Fruit fly (Drosophila melanogaster) whole organism, embryonic: ENCODE data around the gene CG13086.
A peak's percentile ranks its signal among the peaks of the same experiment; 100 is the strongest.

Experiments
- Atf6 ChIP-seq: fragments of 200-800 bp; sonication (Bioruptor generic); IDR thresholded peaks from 2 replicates; pipeline ENCODE4 v1.3.6; 2022; ENCODE audit warnings: missing biosample characterization, missing genetic modification characterization
- Bgb ChIP-seq: fragments of 200-800 bp; sonication (Bioruptor generic); IDR thresholded peaks from 2 replicates; pipeline ENCODE4 v1.3.6; 2022; ENCODE audit warnings: missing biosample characterization, missing genetic modification characterization; ENCODE audit not compliant: partially characterized antibody
- CG10147 ChIP-seq: fragments of 200-800 bp; sonication (Bioruptor generic); optimal IDR thresholded peaks from 2 replicates; lab custom pipeline; 2019; ENCODE audit warnings: missing biosample characterization, mild to moderate bottlenecking, missing genetic modification characterization, moderate library complexity
- CG11560 ChIP-seq: fragments of 200-800 bp; sonication (Bioruptor generic); IDR thresholded peaks from 3 replicates; pipeline ENCODE4 v1.3.6; 2022; ENCODE audit warnings: missing biosample characterization, missing genetic modification characterization
- CG13123 ChIP-seq: fragments of 200-800 bp; sonication (Bioruptor generic); optimal IDR thresholded peaks from 2 replicates; lab custom pipeline; 2016; ENCODE audit warnings: missing biosample characterization, missing genetic modification characterization
- CG14050 ChIP-seq: fragments of 200-800 bp; sonication (Bioruptor generic); IDR thresholded peaks from 3 replicates; pipeline ENCODE4 v1.3.6; 2022; ENCODE audit warnings: missing biosample characterization, missing genetic modification characterization
- CG15073 ChIP-seq: fragments of 200-800 bp; sonication (Bioruptor generic); optimal IDR thresholded peaks from 2 replicates; lab custom pipeline; 2016; ENCODE audit warnings: missing biosample characterization, missing genetic modification characterization
- CG17612 ChIP-seq: fragments of 200-800 bp; sonication (Bioruptor generic); IDR thresholded peaks from 2 replicates; pipeline ENCODE4 v1.3.6; 2022; ENCODE audit warnings: missing biosample characterization, missing genetic modification characterization
- CG2129 ChIP-seq: fragments of 200-800 bp; sonication (Bioruptor generic); IDR thresholded peaks from 2 replicates; pipeline ENCODE4 v1.3.6; 2022; ENCODE audit warnings: missing biosample characterization, missing genetic modification characterization; ENCODE audit not compliant: partially characterized antibody
- CG2712 ChIP-seq: fragments of 200-800 bp; optimal IDR thresholded peaks from 3 replicates; lab custom pipeline; 2019; ENCODE audit warnings: missing biosample characterization, mild to moderate bottlenecking, missing genetic modification characterization, moderate library complexity
- CG31441 ChIP-seq: fragments of 200-800 bp; sonication (Bioruptor generic); IDR thresholded peaks from 2 replicates; pipeline ENCODE4 v1.3.6; 2022; ENCODE audit warnings: missing biosample characterization, missing genetic modification characterization
- CG33557 ChIP-seq: fragments of 200-800 bp; sonication (Bioruptor generic); optimal IDR thresholded peaks from 2 replicates; lab custom pipeline; 2019; ENCODE audit warnings: missing biosample characterization, mild to moderate bottlenecking, missing genetic modification characterization, moderate library complexity
- CG4282 ChIP-seq: fragments of 200-800 bp; sonication (Bioruptor generic); optimal IDR thresholded peaks from 2 replicates; lab custom pipeline; 2016; ENCODE audit warnings: missing biosample characterization, missing genetic modification characterization
- CG4730 ChIP-seq: fragments of 200-800 bp; sonication (Bioruptor generic); IDR thresholded peaks from 2 replicates; pipeline ENCODE4 v1.3.6; 2022; ENCODE audit warnings: missing biosample characterization, missing genetic modification characterization
- CG4854 ChIP-seq: fragments of 200-800 bp; sonication (Bioruptor generic); optimal IDR thresholded peaks from 2 replicates; lab custom pipeline; 2016; ENCODE audit warnings: missing biosample characterization, missing genetic modification characterization, inconsistent platforms
- CG6689 ChIP-seq: fragments of 200-800 bp; sonication (Bioruptor generic); IDR thresholded peaks from 2 replicates; pipeline ENCODE4 v1.3.6; 2022; ENCODE audit warnings: missing biosample characterization, missing genetic modification characterization
- CG7271 ChIP-seq: fragments of 200-800 bp; sonication (Bioruptor generic); optimal IDR thresholded peaks from 2 replicates; lab custom pipeline; 2018; ENCODE audit warnings: missing biosample characterization, mild to moderate bottlenecking, missing genetic modification characterization, moderate library complexity
- CG8089 ChIP-seq: fragments of 200-800 bp; sonication (Bioruptor generic); optimal IDR thresholded peaks from 3 replicates; lab custom pipeline; 2016; ENCODE audit warnings: missing biosample characterization, missing genetic modification characterization
- CG9797 ChIP-seq: fragments of 200-800 bp; sonication (Bioruptor generic); optimal IDR thresholded peaks from 3 replicates; lab custom pipeline; 2018; ENCODE audit warnings: missing biosample characterization, mild to moderate bottlenecking, missing genetic modification characterization
- CG9932 ChIP-seq: fragments of 200-800 bp; sonication (Bioruptor generic); IDR thresholded peaks from 2 replicates; pipeline ENCODE4 v1.3.6; 2022; ENCODE audit warnings: missing biosample characterization, missing genetic modification characterization
- D ChIP-seq, 2 experiments: fragments of 200-800 bp in 1 of 2; fragments of >200 bp in 1 of 2; sonication (Bioruptor generic) in 1 of 2; optimal IDR thresholded peaks; 2 replicates in 1 of 2; 3 replicates in 1 of 2; lab custom pipeline; 2017; ENCODE audit warnings: mild to moderate bottlenecking in 1 of 2, missing biosample characterization in 1 of 2, missing genetic modification characterization in 1 of 2, missing genetic modification reagents in 1 of 2
- Dad ChIP-seq: fragments of 200-800 bp; sonication (Bioruptor generic); optimal IDR thresholded peaks from 3 replicates; lab custom pipeline; 2016; ENCODE audit warnings: missing biosample characterization, missing genetic modification characterization
- Dbx ChIP-seq: fragments of 200-800 bp; sonication (Bioruptor generic); IDR thresholded peaks from 3 replicates; pipeline ENCODE4 v1.3.6; 2022; ENCODE audit warnings: missing biosample characterization, missing genetic modification characterization
- Dip3 ChIP-seq: fragments of 200-800 bp; sonication (Bioruptor generic); optimal IDR thresholded peaks from 3 replicates; lab custom pipeline; 2016; ENCODE audit warnings: missing biosample characterization, missing genetic modification characterization
- Gsc ChIP-seq: fragments of 200-800 bp; sonication (Bioruptor generic); IDR thresholded peaks from 2 replicates; pipeline ENCODE4 v1.3.6; 2022; ENCODE audit warnings: missing biosample characterization, missing genetic modification characterization
- Gug ChIP-seq: fragments of 200-800 bp; sonication (Bioruptor generic); IDR thresholded peaks from 4 replicates; pipeline ENCODE4 v1.3.6; 2022; ENCODE audit warnings: missing biosample characterization, missing genetic modification characterization
- Hr78 ChIP-seq, 2 experiments: fragments of 200-800 bp in 1 of 2; fragments of >200 bp in 1 of 2; sonication (Bioruptor generic) in 1 of 2; optimal IDR thresholded peaks; 2 replicates each; lab custom pipeline; 2017 to 2019; ENCODE audit warnings: missing biosample characterization in 2 of 2, missing genetic modification characterization in 2 of 2, mild to moderate bottlenecking in 1 of 2, moderate library complexity in 1 of 2
- MBD-R2 ChIP-seq: fragments of 200-800 bp; sonication (Bioruptor generic); IDR thresholded peaks from 2 replicates; pipeline ENCODE4 v1.3.6; 2022; ENCODE audit warnings: missing biosample characterization, missing genetic modification characterization
- Opbp ChIP-seq: fragments of 200-800 bp; sonication (Bioruptor generic); IDR thresholded peaks from 3 replicates; pipeline ENCODE4 v1.3.6; 2022; ENCODE audit warnings: missing biosample characterization, missing genetic modification characterization; ENCODE audit not compliant: partially characterized antibody
- Optix ChIP-seq: fragments of 200-800 bp; sonication (Bioruptor generic); IDR thresholded peaks from 3 replicates; pipeline ENCODE4 v1.3.6; 2022; ENCODE audit warnings: missing biosample characterization, missing genetic modification characterization
- Poxn ChIP-seq: fragments of 200-800 bp; sonication (Bioruptor generic); IDR thresholded peaks from 2 replicates; pipeline ENCODE4 v1.3.6; 2022; ENCODE audit warnings: missing biosample characterization, missing genetic modification characterization
- Rfx ChIP-seq: fragments of 200-800 bp; sonication (Bioruptor generic); IDR thresholded peaks from 2 replicates; pipeline ENCODE4 v1.3.6; 2022; ENCODE audit warnings: missing biosample characterization, missing genetic modification characterization
- Side ChIP-seq: fragments of 200-800 bp; sonication (Bioruptor generic); optimal IDR thresholded peaks from 2 replicates; lab custom pipeline; 2016; ENCODE audit warnings: missing biosample characterization, missing genetic modification characterization
- Sox102F ChIP-seq: fragments of 200-800 bp; sonication (Bioruptor generic); optimal IDR thresholded peaks from 2 replicates; lab custom pipeline; 2018; ENCODE audit warnings: missing biosample characterization, mild to moderate bottlenecking, missing genetic modification characterization, moderate library complexity
- ac ChIP-seq: fragments of 200-800 bp; sonication (Bioruptor generic); optimal IDR thresholded peaks from 3 replicates; lab custom pipeline; 2017; ENCODE audit warnings: missing biosample characterization, mild to moderate bottlenecking, missing genetic modification characterization
- btn ChIP-seq: fragments of 200-800 bp; sonication (Bioruptor generic); optimal IDR thresholded peaks from 2 replicates; lab custom pipeline; 2016; ENCODE audit warnings: missing biosample characterization, missing genetic modification characterization
- dmrt99B ChIP-seq: fragments of 200-800 bp; sonication (Bioruptor generic); optimal IDR thresholded peaks from 2 replicates; lab custom pipeline; 2018; ENCODE audit warnings: missing biosample characterization, mild to moderate bottlenecking, missing genetic modification characterization, moderate library complexity
- fd102C ChIP-seq: fragments of 200-800 bp; sonication (Bioruptor generic); optimal IDR thresholded peaks from 2 replicates; lab custom pipeline; 2018; ENCODE audit warnings: missing biosample characterization, mild to moderate bottlenecking, missing genetic modification characterization, moderate library complexity
- gcm ChIP-seq: fragments of 200-800 bp; sonication (Bioruptor generic); optimal IDR thresholded peaks from 2 replicates; lab custom pipeline; 2019; ENCODE audit warnings: missing biosample characterization, mild to moderate bottlenecking, missing genetic modification characterization, moderate library complexity
- gro ChIP-seq: fragments of 200-800 bp; sonication (Bioruptor generic); optimal IDR thresholded peaks from 2 replicates; lab custom pipeline; 2016; ENCODE audit warnings: missing biosample characterization, missing genetic modification characterization
- luna ChIP-seq: fragments of 200-800 bp; sonication (Bioruptor generic); optimal IDR thresholded peaks from 2 replicates; lab custom pipeline; 2016; ENCODE audit warnings: missing biosample characterization, missing genetic modification characterization
- mirr ChIP-seq: fragments of 200-800 bp; sonication (Bioruptor generic); optimal IDR thresholded peaks from 3 replicates; lab custom pipeline; 2018; ENCODE audit warnings: missing biosample characterization, mild to moderate bottlenecking, missing genetic modification characterization
- odd ChIP-seq: fragments of 200-800 bp; sonication (Bioruptor generic); optimal IDR thresholded peaks from 2 replicates; lab custom pipeline; 2017; ENCODE audit warnings: missing biosample characterization, mild to moderate bottlenecking, missing genetic modification characterization
- pzg ChIP-seq: fragments of 200-800 bp; sonication (Bioruptor generic); optimal IDR thresholded peaks from 3 replicates; lab custom pipeline; 2018; ENCODE audit warnings: missing biosample characterization, mild to moderate bottlenecking, missing genetic modification characterization, moderate library complexity
- sc ChIP-seq, 3 experiments: fragments of >200 bp in 2 of 3; fragments of 200-800 bp in 1 of 3; sonication (Bioruptor generic) in 1 of 3; optimal IDR thresholded peaks; 2 replicates in 2 of 3; 3 replicates in 1 of 3; lab custom pipeline; 2017; ENCODE audit warnings: mild to moderate bottlenecking in 1 of 3, missing biosample characterization in 1 of 3, missing genetic modification characterization in 1 of 3, missing genetic modification reagents in 1 of 3
- sima ChIP-seq: fragments of 200-800 bp; sonication (Bioruptor generic); optimal IDR thresholded peaks from 2 replicates; lab custom pipeline; 2016; ENCODE audit warnings: missing biosample characterization, missing genetic modification characterization
- slbo ChIP-seq: fragments of 200-800 bp; sonication (Bioruptor generic); IDR thresholded peaks from 2 replicates; pipeline ENCODE4 v1.3.6; 2022; ENCODE audit warnings: missing biosample characterization, missing genetic modification characterization
- slp2 ChIP-seq: fragments of 200-800 bp; sonication (Bioruptor generic); optimal IDR thresholded peaks from 2 replicates; lab custom pipeline; 2016; ENCODE audit warnings: missing biosample characterization, missing genetic modification characterization
- tgo ChIP-seq: fragments of 200-800 bp; sonication (Bioruptor generic); IDR thresholded peaks from 3 replicates; pipeline ENCODE4 v1.3.6; 2022; ENCODE audit warnings: missing biosample characterization, missing genetic modification characterization
- twi ChIP-seq: fragments of 200-800 bp; optimal IDR thresholded peaks from 2 replicates; lab custom pipeline; 2019; ENCODE audit warnings: missing biosample characterization, mild to moderate bottlenecking, missing genetic modification characterization, moderate library complexity
- wor ChIP-seq: fragments of 200-800 bp; sonication (Bioruptor generic); IDR thresholded peaks from 2 replicates; pipeline ENCODE4 v1.3.6; 2022; ENCODE audit warnings: missing biosample characterization, missing genetic modification characterization
- zfh1 ChIP-seq: fragments of 200-800 bp; sonication (Bioruptor generic); IDR thresholded peaks from 3 replicates; pipeline ENCODE4 v1.3.6; 2022; ENCODE audit warnings: missing biosample characterization, missing genetic modification characterization

The CG13086 gene

DNA sequence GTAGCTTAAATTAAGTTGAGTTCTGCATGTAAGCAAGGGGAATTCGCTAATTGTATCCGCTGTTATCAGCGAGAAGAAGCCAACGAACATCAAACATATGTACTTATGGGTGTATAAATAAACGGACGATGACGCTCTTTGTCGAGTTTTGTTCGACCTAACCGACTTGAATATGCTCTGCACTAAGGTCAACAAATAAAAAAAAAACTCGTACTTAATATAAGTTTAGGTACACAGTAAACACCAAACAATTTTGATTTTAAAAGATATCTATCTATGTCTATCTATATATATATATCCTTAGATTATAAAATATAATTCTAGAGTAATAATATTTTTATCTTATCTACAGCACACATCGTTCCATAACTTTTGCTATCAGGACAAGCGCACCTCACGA, 447 bp downstream of the CG13086 start (continued):
- TF ChIP-seq CG7271 (tag; lab: Kevin White, UChicago) (no peak), Gug (GFP tag; lab: Robert Waterston, UW) (no peak), pzg (GFP tag; lab: Kevin White, UChicago) (no peak), fd102C (GFP tag; lab: Kevin White, UChicago) (no peak), CG33557 (GFP tag; lab: Kevin White, UChicago) (no peak), Gsc (GFP tag; lab: Robert Waterston, UW) (no peak), twi (no peak), odd (GFP tag; lab: Kevin White, UChicago) (peak; percentile 14), CG2712 (tag; lab: Kevin White, UChicago) (peak; percentile 50), zfh1 (GFP tag; lab: Robert Waterston, UW) (no peak), CG11560 (tag; lab: Robert Waterston, UW) (no peak), CG2129 (GFP tag; lab: Robert Waterston, UW) (no peak), Optix (GFP tag; lab: Robert Waterston, UW) (no peak), slp2 (GFP tag; lab: Kevin White, UChicago) (no peak), gro (no peak), Atf6 (no peak), CG9932 (GFP tag; lab: Robert Waterston, UW) (no peak), Rfx (no peak), CG14050 (GFP tag; lab: Robert Waterston, UW) (no peak), Dbx (GFP tag; lab: Robert Waterston, UW) (no peak), CG9797 (GFP tag; lab: Kevin White, UChicago) (no peak), Bgb (GFP tag; lab: Robert Waterston, UW) (no peak), Sox102F (GFP tag; lab: Kevin White, UChicago) (peak; percentile 1), CG17612 (GFP tag; lab: Robert Waterston, UW) (no peak), sc (optimal IDR thresholded peaks at IDR 0.05; lab: Kevin White, UChicago) (no peak), sc (GFP tag; optimal IDR thresholded peaks at IDR 0.05; lab: Kevin White, UChicago) (no peak), Dad (GFP tag; lab: Kevin White, UChicago) (no peak), dmrt99B (tag; lab: Kevin White, UChicago) (peak; percentile 29), Opbp (GFP tag; lab: Robert Waterston, UW) (no peak), mirr (GFP tag; lab: Kevin White, UChicago) (no peak), CG8089 (no peak), btn (no peak), D (optimal IDR thresholded peaks at IDR 0.05; lab: Kevin White, UChicago) (no peak), D (GFP tag; optimal IDR thresholded peaks at IDR 0.05; lab: Kevin White, UChicago) (no peak), CG6689 (no peak), CG4854 (no peak), wor (GFP tag; lab: Robert Waterston, UW) (no peak), Poxn (GFP tag; lab: Robert Waterston, UW) (no peak), Dip3 (GFP tag; lab: Kevin White, UChicago) (no peak), CG4282 (GFP tag; lab: Kevin White, UChicago) (no peak), CG10147 (GFP tag; lab: Kevin White, UChicago) (no peak), CG15073 (GFP tag; lab: Kevin White, UChicago) (no peak), slbo (GFP tag; lab: Robert Waterston, UW) (peak; percentile 51), luna (no peak), tgo (GFP tag; lab: Robert Waterston, UW) (no peak), ac (GFP tag; lab: Kevin White, UChicago) (no peak), CG13123 (GFP tag; lab: Kevin White, UChicago) (no peak), Side (GFP tag; lab: Kevin White, UChicago) (no peak), sima (GFP tag; lab: Kevin White, UChicago) (no peak), Hr78 (GFP tag; optimal IDR thresholded peaks at IDR 0.05; lab: Kevin White, UChicago) (no peak), CG31441 (peak; percentile 43), gcm (GFP tag; lab: Kevin White, UChicago) (no peak), CG4730 (GFP tag; lab: Robert Waterston, UW) (no peak), MBD-R2 (GFP tag; lab: Robert Waterston, UW) (no peak)
